Fruit fly (Drosophila melanogaster) whole organism, embryonic: ENCODE data around the gene mfr.
A peak's percentile ranks its signal among the peaks of the same experiment; 100 is the strongest.

Experiments used
- Atf-2 ChIP-seq: fragments of 200-800 bp; sonication (Bioruptor generic); optimal IDR thresholded peaks from 2 replicates; lab custom pipeline; 2016; ENCODE audit warnings: missing biosample characterization, missing genetic modification characterization
- Awh ChIP-seq: fragments of 200-800 bp; sonication (Bioruptor generic); IDR thresholded peaks from 2 replicates; pipeline ENCODE4, ENCODE4 v1.3.6; 2022; ENCODE audit warnings: missing biosample characterization, missing genetic modification characterization
- CG1024 ChIP-seq: fragments of 200-800 bp; sonication (Bioruptor generic); IDR thresholded peaks from 2 replicates; pipeline ENCODE4 v1.3.6; 2022; ENCODE audit warnings: missing biosample characterization, missing genetic modification characterization
- CG10274 ChIP-seq: fragments of 200-800 bp; sonication (Bioruptor generic); optimal IDR thresholded peaks from 3 replicates; lab custom pipeline; 2017; ENCODE audit warnings: missing biosample characterization, mild to moderate bottlenecking, missing genetic modification characterization
- CG10959 ChIP-seq: fragments of 200-800 bp; sonication (Bioruptor generic); IDR thresholded peaks from 2 replicates; pipeline ENCODE4 v1.3.6; 2022; ENCODE audit warnings: missing biosample characterization, missing genetic modification characterization
- CG11696 ChIP-seq: fragments of 200-800 bp; sonication (Bioruptor generic); IDR thresholded peaks from 2 replicates; pipeline ENCODE4 v1.3.6; 2022; ENCODE audit warnings: missing biosample characterization, missing genetic modification characterization
- CG12391 ChIP-seq: fragments of 200-800 bp; sonication (Bioruptor generic); optimal IDR thresholded peaks from 3 replicates; lab custom pipeline; 2018; ENCODE audit warnings: missing biosample characterization, mild to moderate bottlenecking, missing genetic modification characterization, moderate library complexity
- CG12659 ChIP-seq: fragments of 200-800 bp; sonication (Bioruptor generic); optimal IDR thresholded peaks from 3 replicates; lab custom pipeline; 2017; ENCODE audit warnings: mild to moderate bottlenecking, missing biosample characterization, missing genetic modification reagents, missing genetic modification characterization
- CG12744 ChIP-seq: fragments of 200-800 bp; sonication (Bioruptor generic); optimal IDR thresholded peaks from 2 replicates; lab custom pipeline; 2016; ENCODE audit warnings: missing biosample characterization, missing genetic modification characterization
- CG13624 ChIP-seq: fragments of 200-800 bp; sonication (Bioruptor generic); optimal IDR thresholded peaks from 2 replicates; lab custom pipeline; 2016; ENCODE audit warnings: missing biosample characterization, missing genetic modification characterization
- CG14965 ChIP-seq: fragments of 200-800 bp; sonication (Bioruptor generic); optimal IDR thresholded peaks from 2 replicates; lab custom pipeline; 2016; ENCODE audit warnings: missing biosample characterization, missing genetic modification characterization, borderline replicate concordance
- CG18476 ChIP-seq: fragments of 200-800 bp; sonication (Bioruptor generic); optimal IDR thresholded peaks from 2 replicates; lab custom pipeline; 2016; ENCODE audit warnings: missing biosample characterization, mild to moderate bottlenecking, missing genetic modification characterization
- CG18599 ChIP-seq: fragments of 200-800 bp; sonication (Bioruptor generic); optimal IDR thresholded peaks from 3 replicates; lab custom pipeline; 2017; ENCODE audit warnings: missing biosample characterization, missing genetic modification characterization, mild to moderate bottlenecking, moderate library complexity, missing genetic modification reagents
- CG2116 ChIP-seq: fragments of 200-800 bp; sonication (Bioruptor generic); optimal IDR thresholded peaks from 3 replicates; lab custom pipeline; 2018; ENCODE audit warnings: missing biosample characterization, mild to moderate bottlenecking, missing genetic modification characterization
- CG2199 ChIP-seq: fragments of 200-800 bp; sonication (Bioruptor generic); IDR thresholded peaks from 3 replicates; pipeline ENCODE4 v1.3.6; 2022; ENCODE audit warnings: missing biosample characterization, missing genetic modification characterization
- CG2202 ChIP-seq: fragments of 200-800 bp; sonication (Bioruptor generic); optimal IDR thresholded peaks from 2 replicates; lab custom pipeline; 2018; ENCODE audit warnings: missing biosample characterization, mild to moderate bottlenecking, missing genetic modification characterization
- CG4424 ChIP-seq: fragments of 200-800 bp; sonication (Bioruptor generic); optimal IDR thresholded peaks from 3 replicates; lab custom pipeline; 2016; ENCODE audit warnings: missing biosample characterization, missing genetic modification characterization
- CG6175 ChIP-seq: fragments of 200-800 bp; sonication (Bioruptor generic); IDR thresholded peaks from 3 replicates; pipeline ENCODE4 v1.3.6; 2022; ENCODE audit warnings: missing biosample characterization, missing genetic modification characterization
- CG7357 ChIP-seq: fragments of 200-800 bp; sonication (Bioruptor generic); IDR thresholded peaks from 3 replicates; pipeline ENCODE4 v1.3.6; 2022; ENCODE audit warnings: missing biosample characterization, missing genetic modification characterization
- CG7839 ChIP-seq: fragments of 200-800 bp; sonication (Bioruptor generic); optimal IDR thresholded peaks from 3 replicates; lab custom pipeline; 2018; ENCODE audit warnings: missing biosample characterization, mild to moderate bottlenecking, missing genetic modification characterization, moderate library complexity
- CG9932 ChIP-seq: fragments of 200-800 bp; sonication (Bioruptor generic); IDR thresholded peaks from 2 replicates; pipeline ENCODE4 v1.3.6; 2022; ENCODE audit warnings: missing biosample characterization, missing genetic modification characterization
- CHES-1-like ChIP-seq: fragments of 200-800 bp; sonication (Bioruptor generic); optimal IDR thresholded peaks from 2 replicates; lab custom pipeline; 2016; ENCODE audit warnings: missing biosample characterization, missing genetic modification characterization
- Dp ChIP-seq: fragments of 200-800 bp; sonication (Bioruptor generic); optimal IDR thresholded peaks from 2 replicates; lab custom pipeline; 2018; ENCODE audit warnings: missing biosample characterization, mild to moderate bottlenecking, missing genetic modification characterization, moderate library complexity
- HLHmδ ChIP-seq: fragments of 200-800 bp; sonication (Bioruptor generic); optimal IDR thresholded peaks from 2 replicates; lab custom pipeline; 2018; ENCODE audit warnings: missing biosample characterization, mild to moderate bottlenecking, missing genetic modification characterization, moderate library complexity
- Hsf ChIP-seq: fragments of 200-800 bp; sonication (Bioruptor generic); optimal IDR thresholded peaks from 3 replicates; lab custom pipeline; 2016; ENCODE audit warnings: missing biosample characterization, missing genetic modification characterization
- Six4 ChIP-seq: fragments of 200-800 bp; sonication (Bioruptor generic); optimal IDR thresholded peaks from 2 replicates; lab custom pipeline; 2016; ENCODE audit warnings: missing biosample characterization, missing genetic modification characterization
- Sox100B ChIP-seq: fragments of 200-800 bp; sonication (Bioruptor generic); optimal IDR thresholded peaks from 3 replicates; lab custom pipeline; 2018; ENCODE audit warnings: missing biosample characterization, mild to moderate bottlenecking, missing genetic modification characterization
- Ssrp ChIP-seq: fragments of 200-800 bp; sonication (Bioruptor generic); optimal IDR thresholded peaks from 2 replicates; lab custom pipeline; 2018; ENCODE audit warnings: missing biosample characterization, mild to moderate bottlenecking, missing genetic modification characterization, moderate library complexity
- TFAM ChIP-seq: fragments of 200-800 bp; sonication (Bioruptor generic); optimal IDR thresholded peaks from 2 replicates; lab custom pipeline; 2017; ENCODE audit warnings: missing biosample characterization, missing genetic modification characterization, inconsistent platforms
- Xbp1 ChIP-seq: fragments of 200-800 bp; sonication (Bioruptor generic); optimal IDR thresholded peaks from 3 replicates; lab custom pipeline; 2016; ENCODE audit warnings: missing biosample characterization, mild to moderate bottlenecking, missing genetic modification characterization
- ab ChIP-seq: fragments of 200-800 bp; sonication (Bioruptor generic); optimal IDR thresholded peaks from 2 replicates; lab custom pipeline; 2016; ENCODE audit warnings: missing biosample characterization, missing genetic modification characterization
- aop ChIP-seq: fragments of 200-800 bp; sonication (Bioruptor generic); IDR thresholded peaks from 2 replicates; pipeline ENCODE4 v1.3.6; 2022; ENCODE audit warnings: missing biosample characterization, missing genetic modification characterization
- bigmax ChIP-seq: fragments of 200-800 bp; sonication (Bioruptor generic); optimal IDR thresholded peaks from 2 replicates; lab custom pipeline; 2018; ENCODE audit warnings: missing biosample characterization, mild to moderate bottlenecking, missing genetic modification characterization
- bowl ChIP-seq: fragments of 200-800 bp; sonication (Bioruptor generic); IDR thresholded peaks from 2 replicates; pipeline ENCODE4 v1.3.6; 2022; ENCODE audit warnings: missing biosample characterization, missing genetic modification characterization
- dmrt11E ChIP-seq: fragments of 200-800 bp; sonication (Bioruptor generic); optimal IDR thresholded peaks from 3 replicates; lab custom pipeline; 2018; ENCODE audit warnings: missing biosample characterization, mild to moderate bottlenecking, missing genetic modification characterization, moderate library complexity
- en ChIP-seq: fragments of 200-800 bp; sonication (Bioruptor generic); optimal IDR thresholded peaks from 2 replicates; lab custom pipeline; 2016; ENCODE audit warnings: missing biosample characterization, missing genetic modification characterization
- esg ChIP-seq: fragments of 200-800 bp; sonication (Bioruptor generic); conservative IDR thresholded peaks from 2 replicates; pipeline ENCODE4 v1.3.6; 2022; ENCODE audit warnings: missing biosample characterization, missing genetic modification characterization
- fu2 ChIP-seq: fragments of 200-800 bp; sonication (Bioruptor generic); optimal IDR thresholded peaks from 2 replicates; lab custom pipeline; 2016; ENCODE audit warnings: missing biosample characterization, missing genetic modification characterization
- grau ChIP-seq: fragments of 200-800 bp; optimal IDR thresholded peaks from 3 replicates; lab custom pipeline; 2019; ENCODE audit warnings: missing biosample characterization, mild to moderate bottlenecking, missing genetic modification characterization, moderate library complexity
- grn ChIP-seq: fragments of 200-800 bp; sonication (Bioruptor generic); optimal IDR thresholded peaks from 3 replicates; lab custom pipeline; 2017; ENCODE audit warnings: missing biosample characterization, missing genetic modification characterization
- hkb ChIP-seq, 2 experiments: fragments of 200-800 bp in 1 of 2; fragments of >200 bp in 1 of 2; sonication (Bioruptor generic) in 1 of 2; IDR thresholded peaks in 1 of 2; optimal IDR thresholded peaks in 1 of 2; 2 replicates each; pipeline versions ENCODE4 v1.3.6 to Lab custom; 2017 to 2022; ENCODE audit warnings: missing biosample characterization in 1 of 2, missing genetic modification characterization in 1 of 2
- mld ChIP-seq: fragments of 200-800 bp; sonication (Bioruptor generic); IDR thresholded peaks from 3 replicates; pipeline ENCODE4 v1.3.6; 2022; ENCODE audit warnings: missing biosample characterization, missing genetic modification characterization; ENCODE audit not compliant: partially characterized antibody
- nerfin-1 ChIP-seq: fragments of 200-800 bp; sonication (Bioruptor generic); optimal IDR thresholded peaks from 3 replicates; lab custom pipeline; 2019; ENCODE audit warnings: missing biosample characterization, mild to moderate bottlenecking, missing genetic modification characterization, moderate library complexity
- org-1 ChIP-seq: fragments of 200-800 bp; sonication (Bioruptor generic); optimal IDR thresholded peaks from 2 replicates; lab custom pipeline; 2017; ENCODE audit warnings: missing biosample characterization, missing genetic modification characterization
- prd ChIP-seq, 3 experiments: fragments of >200 bp in 2 of 3; fragments of 200-800 bp in 1 of 3; sonication (Bioruptor generic) in 1 of 3; optimal IDR thresholded peaks in 2 of 3; IDR thresholded peaks in 1 of 3; 2 replicates in 2 of 3; 3 replicates in 1 of 3; pipeline versions ENCODE4 v1.3.6 to Lab custom; 2017 to 2022; ENCODE audit warnings: missing biosample characterization in 1 of 3, missing genetic modification characterization in 1 of 3
- sim ChIP-seq: fragments of 200-800 bp; sonication (Bioruptor generic); IDR thresholded peaks from 2 replicates; pipeline ENCODE4 v1.3.6; 2022; ENCODE audit warnings: missing biosample characterization, missing genetic modification characterization
- sisA ChIP-seq: fragments of 200-800 bp; sonication (Bioruptor generic); IDR thresholded peaks from 2 replicates; pipeline ENCODE4 v1.3.6; 2022; ENCODE audit warnings: missing biosample characterization, missing genetic modification characterization
- sna ChIP-seq: fragments of 200-800 bp; sonication (Bioruptor generic); IDR thresholded peaks from 2 replicates; pipeline ENCODE4 v1.3.6; 2022; ENCODE audit warnings: missing biosample characterization, missing genetic modification characterization; ENCODE audit not compliant: partially characterized antibody
- stwl ChIP-seq: fragments of 200-800 bp; sonication (Bioruptor generic); optimal IDR thresholded peaks from 3 replicates; lab custom pipeline; 2018; ENCODE audit warnings: missing biosample characterization, mild to moderate bottlenecking, missing genetic modification characterization, moderate library complexity
- tna ChIP-seq: fragments of 200-800 bp; sonication (Bioruptor generic); IDR thresholded peaks from 2 replicates; pipeline ENCODE4 v1.3.6; 2022; ENCODE audit warnings: missing biosample characterization, missing genetic modification characterization; ENCODE audit not compliant: partially characterized antibody
- vnd ChIP-seq: fragments of 200-800 bp; sonication (Bioruptor generic); IDR thresholded peaks from 3 replicates; pipeline ENCODE4 v1.3.6; 2022; ENCODE audit warnings: missing biosample characterization, missing genetic modification characterization; ENCODE audit not compliant: partially characterized antibody

mfr gene

dm6 chr3L:8925679-8926078, 13.2 kb upstream of the mfr start (continued):
- peak; percentile 3 for TF ChIP-seq CG12659 (GFP tag; lab: Kevin White, UChicago)
- no peak for TF ChIP-seq bigmax
- TF ChIP-seq Ssrp = no peak
- TF ChIP-seq dmrt11E (tag; lab: Kevin White, UChicago) = peak; percentile 23
- peak; percentile 38; the same call in 1 of the 2 replicates for TF ChIP-seq CG1024 (GFP tag; lab: Robert Waterston, UW)
- no peak for TF ChIP-seq CG10959 (GFP tag; lab: Robert Waterston, UW)
- no peak for TF ChIP-seq Dp
- peak; percentile 87 for TF ChIP-seq Awh (GFP tag; lab: Robert Waterston, UW)
- TF ChIP-seq CG7357 = no peak
- TF ChIP-seq CG9932 = no peak
- peak; percentile 68 for TF ChIP-seq CG2202 (tag; lab: Kevin White, UChicago)
- TF ChIP-seq Xbp1 (GFP tag; lab: Kevin White, UChicago) = no peak
- TF ChIP-seq en (GFP tag; lab: Kevin White, UChicago) = no peak
- no peak for TF ChIP-seq mld
- TF ChIP-seq nerfin-1 (tag; lab: Kevin White, UChicago) = peak; percentile 23
- TF ChIP-seq CG13624 (GFP tag; lab: Kevin White, UChicago) = no peak
- peak; percentile 17 for TF ChIP-seq CG2116
- no peak for TF ChIP-seq TFAM (GFP tag; lab: Kevin White, UChicago)
- no peak for TF ChIP-seq Hsf (GFP tag; lab: Kevin White, UChicago)
- TF ChIP-seq sisA (GFP tag; lab: Robert Waterston, UW) = no peak
- TF ChIP-seq CG12744 = no peak
- no peak for TF ChIP-seq stwl (tag; lab: Kevin White, UChicago)
- no peak for TF ChIP-seq CG12391 (tag; lab: Kevin White, UChicago)
- no peak for TF ChIP-seq CG11696
- TF ChIP-seq aop (GFP tag; lab: Robert Waterston, UW) = no peak
- no peak for TF ChIP-seq CG18599 (GFP tag; lab: Kevin White, UChicago)
- TF ChIP-seq CHES-1-like (GFP tag; lab: Kevin White, UChicago) = no peak
- TF ChIP-seq tna = no peak
- no peak for TF ChIP-seq prd (optimal IDR thresholded peaks at IDR 0.05; lab: Kevin White, UChicago)
- TF ChIP-seq prd (GFP tag; IDR thresholded peaks at IDR 0.05; lab: Robert Waterston, UW) = no peak
- TF ChIP-seq HLHmδ (GFP tag; lab: Kevin White, UChicago) = no peak
- no peak for TF ChIP-seq Six4
- TF ChIP-seq Atf-2 (GFP tag; lab: Kevin White, UChicago) = no peak
- TF ChIP-seq CG14965 (GFP tag; lab: Kevin White, UChicago) = no peak
- no peak for TF ChIP-seq esg (GFP tag; lab: Robert Waterston, UW)
- TF ChIP-seq CG4424 (GFP tag; lab: Kevin White, UChicago) = no peak
- TF ChIP-seq CG10274 (GFP tag; lab: Kevin White, UChicago) = no peak
- no peak for TF ChIP-seq ab (GFP tag; lab: Kevin White, UChicago)
- no peak for TF ChIP-seq CG6175 (GFP tag; lab: Robert Waterston, UW)
- TF ChIP-seq sna (GFP tag; lab: Robert Waterston, UW) = no peak
- TF ChIP-seq fu2 (GFP tag; lab: Kevin White, UChicago) = no peak
- TF ChIP-seq vnd (GFP tag; lab: Robert Waterston, UW) = no peak
- no peak for TF ChIP-seq bowl (GFP tag; lab: Robert Waterston, UW)
- no peak for TF ChIP-seq grau (tag; lab: Kevin White, UChicago)
- no peak for TF ChIP-seq CG18476
- no peak for TF ChIP-seq CG2199 (GFP tag; lab: Robert Waterston, UW)
- no peak for TF ChIP-seq sim (GFP tag; lab: Robert Waterston, UW)
- TF ChIP-seq org-1 (GFP tag; lab: Kevin White, UChicago) = no peak
- TF ChIP-seq CG7839 = no peak
- no peak for TF ChIP-seq hkb (optimal IDR thresholded peaks at IDR 0.05; lab: Kevin White, UChicago)
- TF ChIP-seq hkb (GFP tag; IDR thresholded peaks at IDR 0.05; lab: Robert Waterston, UW) = peak; percentile 54
- TF ChIP-seq grn (GFP tag; lab: Kevin White, UChicago) = peak; percentile 22
- TF ChIP-seq Sox100B (GFP tag; lab: Kevin White, UChicago) = peak; percentile 60
